Worm (Caenorhabditis elegans) whole organism, mixed stage, embryonic: Measurements from ENCODE around the gene orc-3.
A peak's percentile ranks its signal among the peaks of the same experiment; 100 is the strongest.

Experiments used
- nhr-76 ChIP-seq: sonication (generic microtip); optimal IDR thresholded peaks from 2 replicates; lab custom pipeline; 2017; ENCODE audit warnings: missing biosample characterization, missing genetic modification characterization
- unc-120 ChIP-seq: sonication (generic microtip); optimal IDR thresholded peaks from 2 replicates; lab custom pipeline; 2017; ENCODE audit warnings: missing genetic modification characterization, missing compliant biosample characterization; ENCODE audit not compliant: poor library complexity, severe bottlenecking

- TF ChIP-seq unc-120 (tag; lab: Kevin White, UChicago) (peak; percentile 26), nhr-76 (tag; lab: Kevin White, UChicago) (no peak)
These were observed 15.6 kb downstream of the orc-3 start for ce11 chrIII:1223319-1224093.
